Worm (Caenorhabditis elegans) whole organism, late embryonic: Measurements from ENCODE around the gene Y45F10C.4.
"Not testable (repeated sequence)": the region's sequence is repeated elsewhere in the genome, so short reads cannot be mapped to it uniquely, and the experiment has no call there.

ENCODE experiments used
- T23F11.4 ChIP-seq: fragments of 200-800 bp; sonication (Bioruptor generic); optimal IDR thresholded peaks from 2 replicates; lab custom pipeline; 2018; ENCODE audit warnings: mild to moderate bottlenecking, missing genetic modification characterization, missing compliant biosample characterization
- dmd-4 ChIP-seq: sonication (generic microtip); optimal IDR thresholded peaks from 2 replicates; lab custom pipeline; 2016; ENCODE audit warnings: borderline replicate concordance, missing genetic modification characterization, missing compliant biosample characterization
- dve-1 ChIP-seq: sonication (generic microtip); optimal IDR thresholded peaks from 2 replicates; lab custom pipeline; 2017; ENCODE audit warnings: antibody characterized with exemption, mild to moderate bottlenecking, missing genetic modification characterization, missing compliant biosample characterization
- ets-4 ChIP-seq: sonication (generic microtip); optimal IDR thresholded peaks from 2 replicates; lab custom pipeline; 2016; ENCODE audit warnings: missing genetic modification characterization, missing compliant biosample characterization
- fkh-6 ChIP-seq: sonication (generic microtip); optimal IDR thresholded peaks from 2 replicates; lab custom pipeline; 2016; ENCODE audit warnings: missing genetic modification characterization, missing compliant biosample characterization
- hlh-8 ChIP-seq: sonication (generic microtip); optimal IDR thresholded peaks from 2 replicates; lab custom pipeline; 2016; ENCODE audit warnings: missing genotype, missing genetic modification characterization, missing compliant biosample characterization
- nfya-1 ChIP-seq: sonication (generic microtip); optimal IDR thresholded peaks from 2 replicates; lab custom pipeline; 2017; ENCODE audit warnings: missing genetic modification characterization, mild to moderate bottlenecking, missing compliant biosample characterization, antibody characterized with exemption, moderate library complexity
- tbx-2 ChIP-seq: sonication (generic microtip); optimal IDR thresholded peaks from 2 replicates; lab custom pipeline; 2016; ENCODE audit warnings: missing genetic modification characterization, missing compliant biosample characterization

DNA sequence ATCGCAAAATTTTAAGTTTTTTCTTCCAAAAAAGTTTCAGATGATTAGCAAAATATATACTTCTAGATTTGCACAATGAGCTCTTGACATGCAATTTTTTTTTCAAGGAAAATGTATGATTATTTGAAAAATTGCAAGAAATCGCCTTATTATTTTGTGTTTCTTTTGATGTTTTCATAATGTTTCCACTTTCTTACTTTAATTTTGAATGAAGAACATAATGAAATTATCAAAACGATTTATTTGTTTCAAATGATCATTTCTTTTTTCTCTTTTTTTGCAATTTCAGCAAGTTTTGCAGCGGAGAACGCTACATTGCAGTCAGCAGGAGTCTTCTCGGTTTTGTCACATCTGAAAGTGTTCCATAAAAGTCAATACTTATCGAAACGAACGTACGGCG lies 12.0 kb downstream of the Y45F10C.4 start, which contains the start of gene Y45F10C.6:
- not testable (repeated sequence) for TF ChIP-seq hlh-8 (tag; lab: Kevin White, UChicago); ets-4 (tag; lab: Kevin White, UChicago); dve-1 (tag; lab: Kevin White, UChicago); T23F11.4 (GFP tag; lab: Kevin White, UChicago); fkh-6; nfya-1 (tag; lab: Kevin White, UChicago); tbx-2 (tag; lab: Kevin White, UChicago); dmd-4 (tag; lab: Kevin White, UChicago)
